Worm (Caenorhabditis elegans): ENCODE results near the gene mrps-22.

Gene mrps-22

ce11 chrII:10580833-10581232 lies 1.6 kb upstream of the mrps-22 start, which contains the start of gene dap-3:
TSS of gene dap-3 (plus strand) at chrII:10581133.
- TF ChIP-seq egl-43 (GFP tag; IDR thresholded peaks at IDR 0.05) (0 out of 2 replicates have a peak, but pooled peaks have one; percentile 4), arid-1 (GFP tag; conservative IDR thresholded peaks at IDR 0.05) (no peak)

ce11 chrII:10584036-10584435 lies 1.6 kb downstream of the mrps-22 start, which contains the start of gene algn-9:
TSS of gene algn-9 (plus strand) at chrII:10584336.
- TF ChIP-seq nhr-102 (tag; optimal IDR thresholded peaks at IDR 0.05) (no peak), nhr-28 (tag; optimal IDR thresholded peaks at IDR 0.05) (no peak), spr-3 (GFP tag; optimal IDR thresholded peaks at IDR 0.05) (no peak), F10B5.3 (tag; optimal IDR thresholded peaks at IDR 0.05) (no peak), aha-1 (tag) (no peak), zag-1 (tag; optimal IDR thresholded peaks at IDR 0.05) (no peak), ama-1 (optimal IDR thresholded peaks at IDR 0.05) (no peak), mdl-1 (tag; optimal IDR thresholded peaks at IDR 0.05) (no peak), egl-43 (GFP tag; IDR thresholded peaks at IDR 0.05) (no peak), zfp-2 (tag; optimal IDR thresholded peaks at IDR 0.05) (no peak), arid-1 (GFP tag; conservative IDR thresholded peaks at IDR 0.05) (no peak)

ce11 chrII:10587742-10588141 lies 5.3 kb downstream of the mrps-22 start, which contains the start of gene crn-3:
TSS of gene crn-3 (plus strand) at chrII:10588042.
- TF ChIP-seq dpl-1 (GFP tag; optimal IDR thresholded peaks at IDR 0.05), result no peak
- no peak for TF ChIP-seq nhr-41 (GFP tag; IDR thresholded peaks at IDR 0.05)
- TF ChIP-seq skn-1 (tag; optimal IDR thresholded peaks at IDR 0.05), result no peak
- TF ChIP-seq F37D6.2 (tag; optimal IDR thresholded peaks at IDR 0.05), result no peak
- TF ChIP-seq pqm-1 (tag; optimal IDR thresholded peaks at IDR 0.05), result no peak
- TF ChIP-seq nhr-111 (GFP tag; optimal IDR thresholded peaks at IDR 0.05), result no peak
- TF ChIP-seq T20F7.1 (GFP tag; optimal IDR thresholded peaks at IDR 0.05), result no peak
- TF ChIP-seq jun-1 (tag; optimal IDR thresholded peaks at IDR 0.05), result no peak
- TF ChIP-seq ceh-44 (GFP tag; IDR thresholded peaks at IDR 0.05), result no peak
- no peak for TF ChIP-seq madf-5 (GFP tag; IDR thresholded peaks at IDR 0.05)
- TF ChIP-seq ces-1 (GFP tag; optimal IDR thresholded peaks at IDR 0.05), result no peak
- TF ChIP-seq cey-2 (tag; optimal IDR thresholded peaks at IDR 0.05; ENCODE audit: borderline replicate concordance, insufficient read depth), result no peak
- TF ChIP-seq lir-3 (tag; optimal IDR thresholded peaks at IDR 0.05), result no peak
- TF ChIP-seq daf-12 (tag; optimal IDR thresholded peaks at IDR 0.05), result no peak

ce11 chrII:10592452-10592851 lies 10.0 kb downstream of the mrps-22 start, which contains the start of gene crn-5:
TSS of gene crn-5 (plus strand) at chrII:10592752.
- TF ChIP-seq lin-29 (GFP tag; IDR thresholded peaks at IDR 0.05), result no peak

- no peak for TF ChIP-seq snpc-4 (tag; optimal IDR thresholded peaks at IDR 0.05)
- TF ChIP-seq Y5F2A.4 (GFP tag; optimal IDR thresholded peaks at IDR 0.05), result no peak
- TF ChIP-seq daf-16 (GFP tag; optimal IDR thresholded peaks at IDR 0.05), result no peak
- no peak for TF ChIP-seq daf-16 (tag; optimal IDR thresholded peaks at IDR 0.05)
- TF ChIP-seq saeg-2 (GFP tag; IDR thresholded peaks at IDR 0.05), result no peak
- TF ChIP-seq dve-1 (tag; optimal IDR thresholded peaks at IDR 0.05; ENCODE audit: insufficient read depth), result no peak
- TF ChIP-seq nhr-25 (tag; optimal IDR thresholded peaks at IDR 0.05; ENCODE audit: borderline replicate concordance, insufficient read depth), result no peak
- TF ChIP-seq sdz-12 (GFP tag; optimal IDR thresholded peaks at IDR 0.05), result no peak
- no peak for TF ChIP-seq unc-62 (GFP tag; optimal IDR thresholded peaks at IDR 0.05 in 1 of 2)
- no peak for TF ChIP-seq unc-62 (tag; optimal IDR thresholded peaks at IDR 0.05)
- TF ChIP-seq ceh-44 (GFP tag; IDR thresholded peaks at IDR 0.05), result no peak
- no peak for TF ChIP-seq mdl-1 (tag; optimal IDR thresholded peaks at IDR 0.05)
- no peak for TF ChIP-seq pqm-1 (tag; optimal IDR thresholded peaks at IDR 0.05)
- TF ChIP-seq lin-1 (GFP tag; IDR thresholded peaks at IDR 0.05), result no peak
- no peak for TF ChIP-seq nhr-6 (tag; optimal IDR thresholded peaks at IDR 0.05)
- TF ChIP-seq hlh-30 (tag; optimal IDR thresholded peaks at IDR 0.05; ENCODE audit: insufficient read depth), result no peak
- no peak for TF ChIP-seq nhr-10 (tag; optimal IDR thresholded peaks at IDR 0.05)
- TF ChIP-seq lin-29 (GFP tag; IDR thresholded peaks at IDR 0.05), result no peak
- no peak for TF ChIP-seq spr-3 (GFP tag; optimal IDR thresholded peaks at IDR 0.05)
- TF ChIP-seq nhr-41 (GFP tag; IDR thresholded peaks at IDR 0.05), result no peak
- TF ChIP-seq aly-2 (tag; optimal IDR thresholded peaks at IDR 0.05), result no peak
Measured at ce11 chrII:10594312-10594711, 11.9 kb downstream of the mrps-22 start.

Data from whole organism, L4 larva.